Worm (Caenorhabditis elegans): ENCODE measurements around the gene suds-3.

suds-3 gene

DNA sequence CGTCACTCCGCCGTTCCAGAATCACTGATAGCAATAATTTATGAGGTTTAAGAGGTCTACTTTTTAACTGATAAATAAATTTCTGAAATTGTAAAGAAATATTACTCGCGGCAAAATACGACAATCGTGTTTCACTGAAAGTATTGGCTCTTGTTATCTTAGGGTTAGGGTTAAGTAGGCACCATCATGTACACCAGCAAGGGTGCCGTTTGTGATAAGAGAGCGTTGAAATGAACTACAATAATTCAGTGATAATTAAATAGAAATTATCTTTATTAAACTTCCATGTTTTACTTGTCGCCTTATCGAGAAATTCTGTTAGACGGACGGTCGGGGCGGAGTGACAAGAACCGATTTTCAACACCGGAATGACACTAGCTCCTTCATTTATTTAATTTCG lies 5.2 kb upstream of the suds-3 start:
- TF ChIP-seq ama-1 (optimal IDR thresholded peaks at IDR 0.05) (no peak), hmg-4 (GFP tag; optimal IDR thresholded peaks at IDR 0.05) (no peak), tbx-11 (GFP tag; IDR thresholded peaks at IDR 0.05) (no peak), aly-1 (tag; optimal IDR thresholded peaks at IDR 0.05) (no peak), tbx-37 (GFP tag; conservative IDR thresholded peaks at IDR 0.05) (no peak), scrt-1 (GFP tag; IDR thresholded peaks at IDR 0.05) (no peak), F13C5.2 (tag; optimal IDR thresholded peaks at IDR 0.05) (no peak), pes-1 (GFP tag; IDR thresholded peaks at IDR 0.05) (no peak), flt-1 (GFP tag; IDR thresholded peaks at IDR 0.05) (no peak), ets-7 (tag; optimal IDR thresholded peaks at IDR 0.05) (no peak), B0310.2 (tag; optimal IDR thresholded peaks at IDR 0.05) (no peak), hmbx-1 (tag; optimal IDR thresholded peaks at IDR 0.05) (no peak), hnd-1 (tag; optimal IDR thresholded peaks at IDR 0.05) (no peak), tra-4 (tag; optimal IDR thresholded peaks at IDR 0.05) (no peak), ceh-13 (GFP tag; optimal IDR thresholded peaks at IDR 0.05) (no peak), ceh-36 (tag; optimal IDR thresholded peaks at IDR 0.05) (no peak), sea-1 (GFP tag; conservative IDR thresholded peaks at IDR 0.05) (no peak)

DNA sequence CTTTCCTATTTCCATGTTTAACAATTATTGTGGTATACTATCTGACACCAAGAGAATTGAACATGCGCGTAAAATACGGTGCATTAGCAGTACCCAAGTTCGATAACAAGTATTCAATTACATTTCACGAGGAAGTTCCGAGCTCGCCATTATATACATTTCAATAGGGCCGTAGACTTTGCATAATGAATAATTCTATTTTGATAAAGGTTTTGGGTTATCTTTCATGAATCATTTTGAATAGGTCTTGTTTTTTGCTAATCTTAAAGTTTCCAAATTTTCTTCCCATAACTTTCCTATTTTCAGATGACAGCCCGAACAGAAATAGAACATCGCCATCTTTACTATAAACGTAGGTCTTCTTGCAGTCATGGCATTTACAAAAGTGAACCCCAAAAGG lies 4.6 kb upstream of the suds-3 start, which contains the start of gene C50H2.13:
C50H2.13 (plus strand) TSS at position 301 of the 400 bp plus-strand sequence.
- no peak for TF ChIP-seq scrt-1 (GFP tag; IDR thresholded peaks at IDR 0.05)
- TF ChIP-seq B0310.2 (tag; optimal IDR thresholded peaks at IDR 0.05): no peak
- no peak for TF ChIP-seq hnd-1 (tag; optimal IDR thresholded peaks at IDR 0.05)
- TF ChIP-seq ceh-13 (GFP tag; optimal IDR thresholded peaks at IDR 0.05): no peak

DNA sequence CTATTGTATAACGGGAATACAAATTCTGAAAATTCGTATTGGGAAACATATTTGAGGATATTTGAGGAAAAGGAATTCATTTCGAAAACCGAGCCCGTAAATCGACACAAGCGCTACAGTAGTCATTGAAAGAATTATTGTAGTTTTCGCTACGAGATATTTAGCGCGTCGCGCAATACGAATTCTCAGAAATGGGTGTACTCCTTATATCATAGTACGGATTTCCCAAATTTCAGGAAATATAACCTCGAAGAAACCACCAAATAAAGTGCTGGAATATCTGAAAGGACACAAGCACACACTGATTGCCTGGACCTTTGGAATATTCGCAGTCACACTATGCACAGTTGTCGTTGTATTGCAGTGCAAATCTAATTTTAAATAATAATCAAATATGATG lies 3.4 kb upstream of the suds-3 start:
- TF ChIP-seq ceh-13 (GFP tag; optimal IDR thresholded peaks at IDR 0.05) (no peak), F13C5.2 (tag; optimal IDR thresholded peaks at IDR 0.05) (no peak), sea-1 (GFP tag; conservative IDR thresholded peaks at IDR 0.05) (no peak), ets-7 (tag; optimal IDR thresholded peaks at IDR 0.05) (no peak), scrt-1 (GFP tag; IDR thresholded peaks at IDR 0.05) (no peak), flt-1 (GFP tag; IDR thresholded peaks at IDR 0.05) (no peak), B0310.2 (tag; optimal IDR thresholded peaks at IDR 0.05) (no peak), tbx-11 (GFP tag; IDR thresholded peaks at IDR 0.05) (no peak), hmbx-1 (tag; optimal IDR thresholded peaks at IDR 0.05) (no peak), hnd-1 (tag; optimal IDR thresholded peaks at IDR 0.05) (no peak), tra-4 (tag; optimal IDR thresholded peaks at IDR 0.05) (no peak), ceh-36 (tag; optimal IDR thresholded peaks at IDR 0.05) (no peak), aly-1 (tag; optimal IDR thresholded peaks at IDR 0.05) (no peak), tbx-37 (GFP tag; conservative IDR thresholded peaks at IDR 0.05) (no peak), ama-1 (optimal IDR thresholded peaks at IDR 0.05) (no peak), hmg-4 (GFP tag; optimal IDR thresholded peaks at IDR 0.05) (no peak)

DNA sequence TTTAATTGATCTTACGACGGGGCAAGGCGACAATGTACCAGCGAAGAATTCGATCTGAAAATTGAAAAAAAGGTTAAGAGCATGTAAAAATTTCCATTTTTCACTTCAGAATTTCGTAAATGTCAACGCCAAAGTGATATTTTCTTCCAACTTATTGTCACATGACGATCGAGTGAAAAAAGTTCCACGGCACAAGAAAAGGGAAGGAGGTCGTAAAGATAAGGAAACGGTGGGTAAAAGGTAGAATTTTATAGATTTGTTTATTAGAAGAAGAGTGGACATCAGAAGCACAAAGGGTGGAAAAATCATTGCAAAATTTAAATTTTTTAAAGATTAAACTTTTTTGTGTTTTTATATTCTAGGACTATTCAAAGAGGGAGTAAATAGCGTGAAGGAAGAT lies 2.9 kb upstream of the suds-3 start:
- TF ChIP-seq ama-1 (optimal IDR thresholded peaks at IDR 0.05): no peak
- TF ChIP-seq ceh-13 (GFP tag; optimal IDR thresholded peaks at IDR 0.05): no peak
- TF ChIP-seq F13C5.2 (tag; optimal IDR thresholded peaks at IDR 0.05): no peak
- TF ChIP-seq scrt-1 (GFP tag; IDR thresholded peaks at IDR 0.05): no peak
- TF ChIP-seq flt-1 (GFP tag; IDR thresholded peaks at IDR 0.05): no peak
- no peak for TF ChIP-seq ceh-36 (tag; optimal IDR thresholded peaks at IDR 0.05)
- TF ChIP-seq B0310.2 (tag; optimal IDR thresholded peaks at IDR 0.05): no peak

- no peak for TF ChIP-seq F13C5.2 (tag; optimal IDR thresholded peaks at IDR 0.05)
- TF ChIP-seq hmg-4 (GFP tag; optimal IDR thresholded peaks at IDR 0.05): no peak
- TF ChIP-seq aly-1 (tag; optimal IDR thresholded peaks at IDR 0.05): no peak
- TF ChIP-seq hnd-1 (tag; optimal IDR thresholded peaks at IDR 0.05): no peak
- TF ChIP-seq hmbx-1 (tag; optimal IDR thresholded peaks at IDR 0.05): no peak
- TF ChIP-seq ceh-36 (tag; optimal IDR thresholded peaks at IDR 0.05): no peak
- TF ChIP-seq B0310.2 (tag; optimal IDR thresholded peaks at IDR 0.05): no peak
- no peak for TF ChIP-seq ceh-13 (GFP tag; optimal IDR thresholded peaks at IDR 0.05)
- no peak for TF ChIP-seq scrt-1 (GFP tag; IDR thresholded peaks at IDR 0.05)
- TF ChIP-seq sea-1 (GFP tag; conservative IDR thresholded peaks at IDR 0.05): no peak
- no peak for TF ChIP-seq tbx-11 (GFP tag; IDR thresholded peaks at IDR 0.05)
- TF ChIP-seq ets-7 (tag; optimal IDR thresholded peaks at IDR 0.05): no peak
- TF ChIP-seq tra-4 (tag; optimal IDR thresholded peaks at IDR 0.05): no peak
- TF ChIP-seq flt-1 (GFP tag; IDR thresholded peaks at IDR 0.05): no peak
- no peak for TF ChIP-seq ama-1 (optimal IDR thresholded peaks at IDR 0.05)
Observed at ce11 chrV:9937435-9937834, 6.6 kb downstream of the suds-3 start, which contains the start of gene srj-33. srj-33 (minus strand) TSS chrV:9937535.

ce11 chrV:9943039-9943438 lies 12.2 kb downstream of the suds-3 start, which contains the start of gene fipr-12:
fipr-12 (plus strand) TSS chrV:9943339.
- TF ChIP-seq ceh-13 (GFP tag; optimal IDR thresholded peaks at IDR 0.05) (no peak), hmbx-1 (tag; optimal IDR thresholded peaks at IDR 0.05) (no peak), hmg-4 (GFP tag; optimal IDR thresholded peaks at IDR 0.05) (no peak), tbx-11 (GFP tag; IDR thresholded peaks at IDR 0.05) (no peak), flt-1 (GFP tag; IDR thresholded peaks at IDR 0.05) (no peak), ets-7 (tag; optimal IDR thresholded peaks at IDR 0.05) (no peak), ceh-36 (tag; optimal IDR thresholded peaks at IDR 0.05) (no peak), pes-1 (GFP tag; IDR thresholded peaks at IDR 0.05) (no peak), aly-1 (tag; optimal IDR thresholded peaks at IDR 0.05) (no peak), tbx-37 (GFP tag; conservative IDR thresholded peaks at IDR 0.05) (no peak)

- no peak for TF ChIP-seq F13C5.2 (tag; optimal IDR thresholded peaks at IDR 0.05)
- no peak for TF ChIP-seq scrt-1 (GFP tag; IDR thresholded peaks at IDR 0.05)
- no peak for TF ChIP-seq sea-1 (GFP tag; conservative IDR thresholded peaks at IDR 0.05)
- TF ChIP-seq ceh-13 (GFP tag; optimal IDR thresholded peaks at IDR 0.05): no peak
- TF ChIP-seq tbx-37 (GFP tag; conservative IDR thresholded peaks at IDR 0.05): no peak
- no peak for TF ChIP-seq ets-7 (tag; optimal IDR thresholded peaks at IDR 0.05)
- no peak for TF ChIP-seq B0310.2 (tag; optimal IDR thresholded peaks at IDR 0.05)
- TF ChIP-seq ceh-36 (tag; optimal IDR thresholded peaks at IDR 0.05): no peak
- no peak for TF ChIP-seq hmg-4 (GFP tag; optimal IDR thresholded peaks at IDR 0.05)
- no peak for TF ChIP-seq pes-1 (GFP tag; IDR thresholded peaks at IDR 0.05)
Observed at ce11 chrV:9944093-9944492, 13.3 kb downstream of the suds-3 start, which contains the start of gene sre-28. sre-28 (plus strand) TSS chrV:9944393.

ce11 chrV:9948840-9949239 lies 18.0 kb downstream of the suds-3 start, which contains the start of gene nlp-58:
nlp-58 (minus strand) TSS chrV:9948940.
- TF ChIP-seq hnd-1 (tag; optimal IDR thresholded peaks at IDR 0.05) (no peak), scrt-1 (GFP tag; IDR thresholded peaks at IDR 0.05) (no peak), tbx-11 (GFP tag; IDR thresholded peaks at IDR 0.05) (no peak), hmbx-1 (tag; optimal IDR thresholded peaks at IDR 0.05) (no peak), ceh-13 (GFP tag; optimal IDR thresholded peaks at IDR 0.05) (no peak), sea-1 (GFP tag; conservative IDR thresholded peaks at IDR 0.05) (no peak)
